Fruit fly (Drosophila melanogaster) whole organism, embryonic: ENCODE data around the gene Srp14.

ENCODE experiments used
- Ada2b ChIP-seq: fragments of 200-800 bp; sonication (Bioruptor generic); IDR thresholded peaks from 2 replicates; pipeline ENCODE4 v1.3.6; 2022; ENCODE audit warnings: missing biosample characterization, missing genetic modification characterization
- Atf-2 ChIP-seq: fragments of 200-800 bp; sonication (Bioruptor generic); optimal IDR thresholded peaks from 2 replicates; lab custom pipeline; 2016; ENCODE audit warnings: missing biosample characterization, missing genetic modification characterization
- Bgb ChIP-seq: fragments of 200-800 bp; sonication (Bioruptor generic); IDR thresholded peaks from 2 replicates; pipeline ENCODE4 v1.3.6; 2022; ENCODE audit warnings: missing biosample characterization, missing genetic modification characterization; ENCODE audit not compliant: partially characterized antibody
- C15 ChIP-seq: fragments of 200-800 bp; sonication (Bioruptor generic); IDR thresholded peaks from 3 replicates; pipeline ENCODE4 v1.3.6; 2022; ENCODE audit warnings: missing biosample characterization, missing genetic modification characterization
- CG11696 ChIP-seq: fragments of 200-800 bp; sonication (Bioruptor generic); IDR thresholded peaks from 2 replicates; pipeline ENCODE4 v1.3.6; 2022; ENCODE audit warnings: missing biosample characterization, missing genetic modification characterization
- CG13424 ChIP-seq: fragments of 200-800 bp; sonication (Bioruptor generic); optimal IDR thresholded peaks from 2 replicates; lab custom pipeline; 2019; ENCODE audit warnings: missing biosample characterization, mild to moderate bottlenecking, missing genetic modification characterization, moderate library complexity
- CG15696 ChIP-seq: fragments of 200-800 bp; sonication (Bioruptor generic); optimal IDR thresholded peaks from 2 replicates; lab custom pipeline; 2019; ENCODE audit warnings: missing biosample characterization, mild to moderate bottlenecking, missing genetic modification characterization, moderate library complexity
- CG17912 ChIP-seq: fragments of 200-800 bp; sonication (Bioruptor generic); optimal IDR thresholded peaks from 2 replicates; lab custom pipeline; 2018; ENCODE audit warnings: missing biosample characterization, mild to moderate bottlenecking, missing genetic modification characterization
- CG31224 ChIP-seq: fragments of 200-800 bp; sonication (Bioruptor generic); IDR thresholded peaks from 2 replicates; pipeline ENCODE4 v1.3.6; 2022; ENCODE audit warnings: missing biosample characterization, missing genetic modification characterization
- CG3163 ChIP-seq: fragments of 200-800 bp; sonication (Bioruptor generic); optimal IDR thresholded peaks from 3 replicates; lab custom pipeline; 2016; ENCODE audit warnings: missing biosample characterization, missing genetic modification characterization
- CG33557 ChIP-seq: fragments of 200-800 bp; sonication (Bioruptor generic); optimal IDR thresholded peaks from 2 replicates; lab custom pipeline; 2019; ENCODE audit warnings: missing biosample characterization, mild to moderate bottlenecking, missing genetic modification characterization, moderate library complexity
- CG3995 ChIP-seq: fragments of 200-800 bp; sonication (Bioruptor generic); optimal IDR thresholded peaks from 3 replicates; lab custom pipeline; 2016; ENCODE audit warnings: missing biosample characterization, missing genetic modification characterization
- CG5180 ChIP-seq: fragments of 200-800 bp; sonication (Bioruptor generic); optimal IDR thresholded peaks from 3 replicates; lab custom pipeline; 2017; ENCODE audit warnings: missing biosample characterization, missing genetic modification characterization, mild to moderate bottlenecking, moderate library complexity, missing genetic modification reagents
- CG5953 ChIP-seq: fragments of 200-800 bp; sonication (Bioruptor generic); IDR thresholded peaks from 2 replicates; pipeline ENCODE4 v1.3.6; 2022; ENCODE audit warnings: missing biosample characterization, missing genetic modification characterization
- CG6272 ChIP-seq: fragments of 200-800 bp; sonication (Bioruptor generic); IDR thresholded peaks from 2 replicates; pipeline ENCODE4 v1.3.6; 2022; ENCODE audit warnings: missing biosample characterization, missing genetic modification characterization
- CG6854 ChIP-seq: fragments of 200-800 bp; sonication (Bioruptor generic); optimal IDR thresholded peaks from 3 replicates; lab custom pipeline; 2017; ENCODE audit warnings: missing biosample characterization, mild to moderate bottlenecking, missing genetic modification characterization
- CG8281 ChIP-seq: fragments of 200-800 bp; sonication (Bioruptor generic); optimal IDR thresholded peaks from 2 replicates; lab custom pipeline; 2018; ENCODE audit warnings: missing biosample characterization, mild to moderate bottlenecking, missing genetic modification characterization, moderate library complexity
- CG8388 ChIP-seq: fragments of 200-800 bp; sonication (Bioruptor generic); optimal IDR thresholded peaks from 2 replicates; lab custom pipeline; 2019; ENCODE audit warnings: missing biosample characterization, mild to moderate bottlenecking, missing genetic modification characterization, moderate library complexity
- CG9727 ChIP-seq: fragments of 200-800 bp; sonication (Bioruptor generic); optimal IDR thresholded peaks from 3 replicates; lab custom pipeline; 2017; ENCODE audit warnings: missing biosample characterization, mild to moderate bottlenecking, missing genetic modification characterization
- CG9876 ChIP-seq: fragments of 200-800 bp; sonication (Bioruptor generic); optimal IDR thresholded peaks from 2 replicates; lab custom pipeline; 2016; ENCODE audit warnings: missing biosample characterization, missing genetic modification characterization
- Camta ChIP-seq: fragments of 200-800 bp; sonication (Bioruptor generic); optimal IDR thresholded peaks from 2 replicates; lab custom pipeline; 2016; ENCODE audit warnings: missing biosample characterization, missing genetic modification characterization
- Fer3 ChIP-seq: fragments of 200-800 bp; sonication (Bioruptor generic); optimal IDR thresholded peaks from 2 replicates; lab custom pipeline; 2018; ENCODE audit warnings: missing biosample characterization, mild to moderate bottlenecking, missing genetic modification characterization, moderate library complexity
- Gug ChIP-seq: fragments of 200-800 bp; sonication (Bioruptor generic); IDR thresholded peaks from 4 replicates; pipeline ENCODE4 v1.3.6; 2022; ENCODE audit warnings: missing biosample characterization, missing genetic modification characterization
- HHEX ChIP-seq: fragments of 200-800 bp; sonication (Bioruptor generic); optimal IDR thresholded peaks from 3 replicates; lab custom pipeline; 2017; ENCODE audit warnings: missing biosample characterization, mild to moderate bottlenecking, missing genetic modification characterization, missing genetic modification reagents
- Hr78 ChIP-seq, 2 experiments: fragments of 200-800 bp in 1 of 2; fragments of >200 bp in 1 of 2; sonication (Bioruptor generic) in 1 of 2; optimal IDR thresholded peaks; 2 replicates each; lab custom pipeline; 2017 to 2019; ENCODE audit warnings: missing biosample characterization in 2 of 2, missing genetic modification characterization in 2 of 2, mild to moderate bottlenecking in 1 of 2, moderate library complexity in 1 of 2
- Max ChIP-seq: fragments of 200-800 bp; sonication (Bioruptor generic); optimal IDR thresholded peaks from 2 replicates; lab custom pipeline; 2016; ENCODE audit warnings: missing biosample characterization, mild to moderate bottlenecking, missing genetic modification characterization
- Med ChIP-seq: fragments of 200-800 bp; sonication (Bioruptor generic); peaks from one replicate; lab custom pipeline; 2016; ENCODE audit warnings: missing biosample characterization, missing genetic modification characterization, mild to moderate bottlenecking, inconsistent platforms, moderate library complexity
- NC2β ChIP-seq: fragments of 200-800 bp; sonication (Bioruptor generic); optimal IDR thresholded peaks from 2 replicates; lab custom pipeline; 2016; ENCODE audit warnings: missing biosample characterization, missing genetic modification characterization
- Sin3A ChIP-seq: fragments of >200 bp; optimal IDR thresholded peaks from 2 replicates; lab custom pipeline; 2018
- Spps ChIP-seq: fragments of 200-800 bp; sonication (Bioruptor generic); optimal IDR thresholded peaks from 2 replicates; lab custom pipeline; 2018; ENCODE audit warnings: missing biosample characterization, mild to moderate bottlenecking, missing genetic modification characterization
- Xrp1 ChIP-seq: fragments of 200-800 bp; sonication (Bioruptor generic); IDR thresholded peaks from 2 replicates; pipeline ENCODE4 v1.3.6; 2022; ENCODE audit warnings: missing biosample characterization, missing genetic modification characterization
- al ChIP-seq: fragments of 200-800 bp; sonication (Bioruptor generic); IDR thresholded peaks from 2 replicates; pipeline ENCODE4 v1.3.6; 2022; ENCODE audit warnings: missing biosample characterization, missing genetic modification characterization
- ato ChIP-seq: fragments of 200-800 bp; sonication (Bioruptor generic); IDR thresholded peaks from 2 replicates; pipeline ENCODE4 v1.3.6; 2022; ENCODE audit warnings: missing biosample characterization, missing genetic modification characterization; ENCODE audit not compliant: partially characterized antibody
- btn ChIP-seq: fragments of 200-800 bp; sonication (Bioruptor generic); optimal IDR thresholded peaks from 2 replicates; lab custom pipeline; 2016; ENCODE audit warnings: missing biosample characterization, missing genetic modification characterization
- cg ChIP-seq: fragments of 200-800 bp; sonication (Bioruptor generic); optimal IDR thresholded peaks from 3 replicates; lab custom pipeline; 2019; ENCODE audit warnings: missing biosample characterization, mild to moderate bottlenecking, missing genetic modification characterization, moderate library complexity
- chm ChIP-seq: fragments of 200-800 bp; sonication (Bioruptor generic); IDR thresholded peaks from 2 replicates; pipeline ENCODE4 v1.3.6; 2022; ENCODE audit warnings: missing biosample characterization, missing genetic modification characterization
- corto ChIP-seq: fragments of 200-800 bp; sonication (Bioruptor generic); optimal IDR thresholded peaks from 2 replicates; lab custom pipeline; 2016; ENCODE audit warnings: missing biosample characterization, mild to moderate bottlenecking, missing genetic modification characterization, moderate library complexity
- disco-r ChIP-seq: fragments of 200-800 bp; sonication (Bioruptor generic); optimal IDR thresholded peaks from 2 replicates; lab custom pipeline; 2016; ENCODE audit warnings: missing biosample characterization, missing genetic modification characterization
- fd102C ChIP-seq: fragments of 200-800 bp; sonication (Bioruptor generic); optimal IDR thresholded peaks from 2 replicates; lab custom pipeline; 2018; ENCODE audit warnings: missing biosample characterization, mild to moderate bottlenecking, missing genetic modification characterization, moderate library complexity
- gem ChIP-seq: fragments of 200-800 bp; sonication (Bioruptor generic); optimal IDR thresholded peaks from 2 replicates; lab custom pipeline; 2019; ENCODE audit warnings: missing biosample characterization, mild to moderate bottlenecking, missing genetic modification characterization, moderate library complexity
- ind ChIP-seq: fragments of 200-800 bp; sonication (Bioruptor generic); optimal IDR thresholded peaks from 3 replicates; lab custom pipeline; 2016; ENCODE audit warnings: missing biosample characterization, missing genetic modification characterization
- ken ChIP-seq: fragments of 200-800 bp; sonication (Bioruptor generic); IDR thresholded peaks from 3 replicates; pipeline ENCODE4 v1.3.6; 2022; ENCODE audit warnings: missing biosample characterization, missing genetic modification characterization
- nau ChIP-seq: fragments of 200-800 bp; sonication (Bioruptor generic); optimal IDR thresholded peaks from 3 replicates; lab custom pipeline; 2017; ENCODE audit warnings: missing biosample characterization, mild to moderate bottlenecking, missing genetic modification characterization, missing genetic modification reagents
- nmo ChIP-seq: fragments of 200-800 bp; sonication (Bioruptor generic); optimal IDR thresholded peaks from 2 replicates; lab custom pipeline; 2018; ENCODE audit warnings: missing biosample characterization, mild to moderate bottlenecking, missing genetic modification characterization, moderate library complexity
- pfk ChIP-seq: fragments of 200-800 bp; sonication (Bioruptor generic); optimal IDR thresholded peaks from 2 replicates; lab custom pipeline; 2018; ENCODE audit warnings: missing biosample characterization, mild to moderate bottlenecking, missing genetic modification characterization, moderate library complexity
- pzg ChIP-seq: fragments of 200-800 bp; sonication (Bioruptor generic); optimal IDR thresholded peaks from 3 replicates; lab custom pipeline; 2018; ENCODE audit warnings: missing biosample characterization, mild to moderate bottlenecking, missing genetic modification characterization, moderate library complexity
- sens-2 ChIP-seq: fragments of 200-800 bp; sonication (Bioruptor generic); IDR thresholded peaks from 2 replicates; pipeline ENCODE4 v1.3.6; 2022; ENCODE audit warnings: missing biosample characterization, missing genetic modification characterization
- sim ChIP-seq: fragments of 200-800 bp; sonication (Bioruptor generic); IDR thresholded peaks from 2 replicates; pipeline ENCODE4 v1.3.6; 2022; ENCODE audit warnings: missing biosample characterization, missing genetic modification characterization
- slou ChIP-seq: fragments of 200-800 bp; sonication (Bioruptor generic); optimal IDR thresholded peaks from 3 replicates; lab custom pipeline; 2016; ENCODE audit warnings: missing biosample characterization, missing genetic modification characterization
- sqz ChIP-seq: fragments of 200-800 bp; sonication (Bioruptor generic); optimal IDR thresholded peaks from 3 replicates; lab custom pipeline; 2018; ENCODE audit warnings: missing biosample characterization, mild to moderate bottlenecking, missing genetic modification characterization
- tin ChIP-seq: fragments of 200-800 bp; sonication (Bioruptor generic); optimal IDR thresholded peaks from 3 replicates; lab custom pipeline; 2016; ENCODE audit warnings: missing biosample characterization, missing genetic modification characterization
- zfh2 ChIP-seq: fragments of 200-800 bp; sonication (Bioruptor generic); optimal IDR thresholded peaks from 2 replicates; lab custom pipeline; 2016; ENCODE audit warnings: missing biosample characterization, missing genetic modification characterization

Gene Srp14

DNA sequence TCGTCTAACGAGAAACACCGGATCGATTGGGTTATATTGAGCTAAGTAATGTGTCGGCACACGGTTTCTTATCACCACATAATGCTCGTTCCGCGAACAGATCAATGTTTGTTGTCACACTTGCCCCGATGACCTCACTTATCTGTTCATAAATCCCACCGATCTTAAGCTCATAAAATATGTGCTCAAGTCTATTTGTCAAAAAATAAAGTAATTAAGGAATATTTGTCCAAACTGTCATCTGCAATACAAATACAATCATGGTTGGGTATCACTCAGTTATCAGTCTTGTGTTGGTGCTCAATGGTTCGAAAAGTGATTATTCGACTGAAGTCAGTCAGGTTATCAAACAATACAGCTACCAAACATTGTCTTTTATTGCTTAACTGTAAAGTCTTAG is 31.7 kb upstream of the Srp14 start (continued):
- TF ChIP-seq btn (GFP tag; lab: Kevin White, UChicago) (no peak), tin (GFP tag; lab: Kevin White, UChicago) (no peak), disco-r (GFP tag; lab: Kevin White, UChicago) (no peak), nau (GFP tag; lab: Kevin White, UChicago) (no peak), sens-2 (no peak), CG9727 (peak; percentile 52), pfk (no peak), Sin3A (no peak), Xrp1 (peak; percentile 54; the same call in 1 of the 2 replicates), sqz (GFP tag; lab: Kevin White, UChicago) (no peak), NC2β (GFP tag; lab: Kevin White, UChicago) (peak; percentile 37), cg (peak; percentile 20), ind (GFP tag; lab: Kevin White, UChicago) (no peak), slou (GFP tag; lab: Kevin White, UChicago) (no peak), Spps (no peak), CG8388 (GFP tag; lab: Kevin White, UChicago) (no peak), zfh2 (GFP tag; lab: Kevin White, UChicago) (no peak), CG3163 (GFP tag; lab: Kevin White, UChicago) (no peak), Ada2b (no peak), CG5180 (GFP tag; lab: Kevin White, UChicago) (no peak), ato (GFP tag; lab: Robert Waterston, UW) (no peak), fd102C (GFP tag; lab: Kevin White, UChicago) (peak; percentile 33), ken (GFP tag; lab: Robert Waterston, UW) (no peak), Bgb (no peak), CG6854 (GFP tag; lab: Kevin White, UChicago) (no peak), Hr78 (GFP tag; optimal IDR thresholded peaks at IDR 0.05; lab: Kevin White, UChicago) (peak in 1 of 2 experiments; percentile 77), C15 (GFP tag; lab: Robert Waterston, UW) (no peak), CG6272 (GFP tag; lab: Robert Waterston, UW) (no peak), gem (tag; lab: Kevin White, UChicago) (peak; percentile 37), Camta (GFP tag; lab: Kevin White, UChicago) (no peak), Fer3 (tag; lab: Kevin White, UChicago) (no peak), chm (GFP tag; lab: Robert Waterston, UW) (no peak), corto (GFP tag; lab: Kevin White, UChicago) (no peak), CG5953 (no peak), Max (GFP tag; lab: Kevin White, UChicago) (peak; percentile 8), HHEX (no peak), CG9876 (GFP tag; lab: Kevin White, UChicago) (no peak), nmo (GFP tag; lab: Kevin White, UChicago) (no peak), CG33557 (GFP tag; lab: Kevin White, UChicago) (peak; percentile 32), Med (GFP tag; lab: Kevin White, UChicago) (peak; percentile 80), CG11696 (GFP tag; lab: Robert Waterston, UW) (no peak), sim (GFP tag; lab: Robert Waterston, UW) (no peak), al (GFP tag; lab: Robert Waterston, UW) (no peak), CG15696 (tag; lab: Kevin White, UChicago) (peak; percentile 76), CG13424 (tag; lab: Kevin White, UChicago) (no peak), pzg (GFP tag; lab: Kevin White, UChicago) (no peak), Atf-2 (no peak), CG8281 (no peak), Gug (no peak), CG17912 (no peak), CG31224 (no peak), CG3995 (GFP tag; lab: Kevin White, UChicago) (no peak)
